Worm (Caenorhabditis elegans) whole organism, L4 larva: ENCODE data around the gene pges-2.
A peak's percentile ranks its signal among the peaks of the same experiment; 100 is the strongest.

Experiments used
- D1046.2 ChIP-seq: fragments of 200-800 bp; sonication (Bioruptor generic); IDR thresholded peaks from 2 replicates; pipeline ENCODE4 v1.3.6; 2022; ENCODE audit warnings: missing genetic modification characterization, missing compliant biosample characterization
- F10B5.3 ChIP-seq: sonication (generic microtip); optimal IDR thresholded peaks from 2 replicates; lab custom pipeline; 2016; ENCODE audit warnings: mild to moderate bottlenecking, missing genetic modification characterization, missing compliant biosample characterization
- F37D6.2 ChIP-seq: sonication (generic microtip); optimal IDR thresholded peaks from 2 replicates; lab custom pipeline; 2016; ENCODE audit warnings: mild to moderate bottlenecking, missing genetic modification characterization, missing compliant biosample characterization
- T20F7.1 ChIP-seq: fragments of 200-800 bp; sonication (Bioruptor generic); optimal IDR thresholded peaks from 2 replicates; lab custom pipeline; 2018; ENCODE audit warnings: mild to moderate bottlenecking, missing genetic modification characterization, missing compliant biosample characterization
- aha-1 ChIP-seq: fragments of 150-350 bp; peaks from one replicate; lab custom pipeline; 2014; ENCODE audit warnings: missing biosample characterization, missing genetic modification characterization
- aly-2 ChIP-seq: sonication (generic microtip); optimal IDR thresholded peaks from 2 replicates; lab custom pipeline; 2018; ENCODE audit warnings: missing biosample characterization, missing genetic modification characterization
- ceh-20 ChIP-seq: fragments of 200-800 bp; sonication (Bioruptor generic); IDR thresholded peaks from 2 replicates; pipeline ENCODE4 v1.3.6; 2022; ENCODE audit warnings: missing genetic modification reagents, missing genetic modification characterization, missing compliant biosample characterization
- ceh-28 ChIP-seq: fragments of 150-350 bp; optimal IDR thresholded peaks from 2 replicates; lab custom pipeline; 2014; ENCODE audit warnings: missing biosample characterization, missing genetic modification reagents, missing genetic modification characterization
- cey-2 ChIP-seq: sonication (generic microtip); optimal IDR thresholded peaks from 3 replicates; lab custom pipeline; 2017; ENCODE audit warnings: missing genetic modification characterization, mild to moderate bottlenecking, missing compliant biosample characterization, antibody characterized with exemption, borderline replicate concordance; ENCODE audit not compliant: insufficient read depth
- ctbp-1 ChIP-seq: fragments of 200-800 bp; sonication (Bioruptor generic); IDR thresholded peaks from 2 replicates; pipeline ENCODE4 v1.3.6; 2022; ENCODE audit warnings: missing genetic modification reagents, missing genetic modification characterization, missing compliant biosample characterization
- daf-12 ChIP-seq: fragments of 150-350 bp; optimal IDR thresholded peaks from 2 replicates; lab custom pipeline; 2014; ENCODE audit warnings: missing biosample characterization, missing genetic modification reagents, missing genetic modification characterization
- daf-16 ChIP-seq, 3 experiments: sonication (generic microtip); optimal IDR thresholded peaks; 2 replicates each; lab custom pipeline; 2016 to 2017; ENCODE audit warnings: missing genetic modification characterization in 3 of 3, missing genetic modification reagents in 3 of 3, mild to moderate bottlenecking in 2 of 3, missing compliant biosample characterization in 2 of 3, missing biosample characterization in 1 of 3, moderate library complexity in 1 of 3
- dmd-6 ChIP-seq: fragments of 200-800 bp; sonication (Bioruptor generic); IDR thresholded peaks from 2 replicates; pipeline ENCODE4 v1.3.6; 2022; ENCODE audit warnings: missing genetic modification reagents, missing genetic modification characterization, missing compliant biosample characterization
- dmd-9 ChIP-seq: fragments of 200-800 bp; sonication (Bioruptor generic); IDR thresholded peaks from 2 replicates; pipeline ENCODE4 v1.3.6; 2022; ENCODE audit warnings: missing genetic modification reagents, missing genetic modification characterization, missing compliant biosample characterization
- dve-1 ChIP-seq: sonication (generic microtip); optimal IDR thresholded peaks from 2 replicates; lab custom pipeline; 2017; ENCODE audit warnings: antibody characterized with exemption, mild to moderate bottlenecking, missing genetic modification characterization, missing compliant biosample characterization; ENCODE audit not compliant: insufficient read depth
- egl-27 ChIP-seq: sonication (generic microtip); optimal IDR thresholded peaks from 3 replicates; lab custom pipeline; 2017; ENCODE audit warnings: missing biosample characterization, missing genetic modification reagents, missing genetic modification characterization
- egl-43 ChIP-seq: fragments of 200-800 bp; sonication (Bioruptor generic); IDR thresholded peaks from 2 replicates; pipeline ENCODE4 v1.3.6; 2022; ENCODE audit warnings: missing genetic modification reagents, missing genetic modification characterization, missing compliant biosample characterization
- fkh-10 ChIP-seq: fragments of 150-350 bp; optimal IDR thresholded peaks from 2 replicates; lab custom pipeline; 2014; ENCODE audit warnings: missing biosample characterization, missing genetic modification reagents, missing genetic modification characterization
- hif-1 ChIP-seq, 2 experiments: sonication (generic microtip); optimal IDR thresholded peaks; 2 replicates each; lab custom pipeline; 2016 to 2017; ENCODE audit warnings: missing compliant biosample characterization in 2 of 2, missing genetic modification characterization in 2 of 2, missing genetic modification reagents in 2 of 2, missing genotype in 2 of 2, mild to moderate bottlenecking in 1 of 2
- hlh-11 ChIP-seq: fragments of 200-800 bp; sonication (Bioruptor generic); optimal IDR thresholded peaks from 2 replicates; lab custom pipeline; 2018; ENCODE audit warnings: mild to moderate bottlenecking, missing genetic modification characterization, missing compliant biosample characterization
- hmg-1.1 ChIP-seq: fragments of 200-800 bp; sonication (Bioruptor generic); IDR thresholded peaks from 2 replicates; pipeline ENCODE4 v1.3.6; 2022; ENCODE audit warnings: missing genetic modification reagents, missing genetic modification characterization, missing compliant biosample characterization
- lim-7 ChIP-seq: fragments of 200-800 bp; sonication (Bioruptor generic); IDR thresholded peaks from 2 replicates; pipeline ENCODE4 v1.3.6; 2022; ENCODE audit warnings: missing genetic modification characterization, missing compliant biosample characterization
- lin-1 ChIP-seq: fragments of 200-800 bp; sonication (Bioruptor generic); IDR thresholded peaks from 2 replicates; pipeline ENCODE4 v1.3.6; 2022; ENCODE audit warnings: missing genetic modification reagents, missing genetic modification characterization, missing compliant biosample characterization
- lin-13 ChIP-seq: fragments of 150-350 bp; optimal IDR thresholded peaks from 2 replicates; lab custom pipeline; 2014; ENCODE audit warnings: missing biosample characterization, missing genetic modification reagents, missing genetic modification characterization
- lsy-2 ChIP-seq, 2 experiments: fragments of 150-350 bp in 1 of 2; sonication (generic microtip) in 1 of 2; optimal IDR thresholded peaks; 2 replicates each; lab custom pipeline; 2014 to 2017; ENCODE audit warnings: missing biosample characterization in 2 of 2, missing genetic modification characterization in 2 of 2
- madf-9 ChIP-seq: fragments of 200-800 bp; sonication (Bioruptor generic); conservative IDR thresholded peaks from 2 replicates; pipeline ENCODE4 v1.3.6; 2022; ENCODE audit warnings: missing genetic modification reagents, missing genetic modification characterization, missing compliant biosample characterization
- mdl-1 ChIP-seq, 2 experiments: fragments of 150-350 bp in 1 of 2; sonication (generic microtip) in 1 of 2; optimal IDR thresholded peaks; 2 replicates each; lab custom pipeline; 2014 to 2017; ENCODE audit warnings: missing biosample characterization in 2 of 2, missing genetic modification characterization in 2 of 2
- mep-1 ChIP-seq: fragments of 150-350 bp; sonication (generic microtip); optimal IDR thresholded peaks from 3 replicates; lab custom pipeline; 2014; ENCODE audit warnings: missing biosample characterization, missing genetic modification characterization
- mes-2 ChIP-seq: sonication (generic microtip); optimal IDR thresholded peaks from 2 replicates; lab custom pipeline; 2016; ENCODE audit warnings: missing genotype, mild to moderate bottlenecking, missing genetic modification characterization, missing compliant biosample characterization; ENCODE audit not compliant: poor library complexity, severe bottlenecking
- nhr-11 ChIP-seq: fragments of 150-350 bp; optimal IDR thresholded peaks from 2 replicates; lab custom pipeline; 2014; ENCODE audit warnings: missing biosample characterization, missing genetic modification characterization
- nhr-41 ChIP-seq: fragments of 200-800 bp; sonication (Bioruptor generic); IDR thresholded peaks from 2 replicates; pipeline ENCODE4 v1.3.6; 2022; ENCODE audit warnings: missing genetic modification reagents, missing genetic modification characterization, missing compliant biosample characterization
- nhr-48 ChIP-seq: sonication (generic microtip); optimal IDR thresholded peaks from 2 replicates; lab custom pipeline; 2016; ENCODE audit warnings: mild to moderate bottlenecking, missing genetic modification characterization, missing compliant biosample characterization
- nhr-76 ChIP-seq: fragments of 150-350 bp; optimal IDR thresholded peaks from 2 replicates; lab custom pipeline; 2014; ENCODE audit warnings: missing biosample characterization, missing genetic modification characterization
- pha-4 ChIP-seq, 2 experiments: fragments of 150-350 bp in 1 of 2; fragments of 200-800 bp in 1 of 2; sonication (Bioruptor generic) in 1 of 2; IDR thresholded peaks in 1 of 2; optimal IDR thresholded peaks in 1 of 2; 2 replicates each; pipeline versions ENCODE4 v1.3.6 to Lab custom; 2014 to 2022; ENCODE audit warnings: missing genetic modification characterization in 2 of 2, missing genetic modification reagents in 2 of 2, missing biosample characterization in 1 of 2, missing compliant biosample characterization in 1 of 2
- php-3 ChIP-seq: fragments of 200-800 bp; sonication (Bioruptor generic); IDR thresholded peaks from 2 replicates; pipeline ENCODE4 v1.3.6; 2022; ENCODE audit warnings: missing genetic modification reagents, missing genetic modification characterization, missing compliant biosample characterization
- rbr-2 ChIP-seq: sonication (generic microtip); optimal IDR thresholded peaks from 2 replicates; lab custom pipeline; 2016; ENCODE audit warnings: missing genotype, missing genetic modification characterization, missing compliant biosample characterization
- set-16 ChIP-seq: fragments of 200-800 bp; sonication (Bioruptor generic); IDR thresholded peaks from 2 replicates; pipeline ENCODE4 v1.3.6; 2022; ENCODE audit warnings: missing genetic modification reagents, missing genetic modification characterization, missing compliant biosample characterization
- snpc-4 ChIP-seq: fragments of 150-350 bp; optimal IDR thresholded peaks from 2 replicates; lab custom pipeline; 2014; ENCODE audit warnings: missing biosample characterization, missing genetic modification characterization
- tra-1 ChIP-seq: fragments of 200-800 bp; sonication (Bioruptor generic); IDR thresholded peaks from 2 replicates; pipeline ENCODE4 v1.3.6; 2022; ENCODE audit warnings: missing genetic modification reagents, missing genetic modification characterization, missing compliant biosample characterization
- unc-130 ChIP-seq: sonication (generic microtip); optimal IDR thresholded peaks from 2 replicates; lab custom pipeline; 2016; ENCODE audit warnings: missing genetic modification reagents, missing genetic modification characterization, missing compliant biosample characterization
- unc-62 ChIP-seq, 3 experiments: fragments of 150-350 bp in 1 of 3; sonication (generic microtip); optimal IDR thresholded peaks in 2 of 3; peaks in 1 of 3; 1 replicate in 1 of 3; 2 replicates in 2 of 3; lab custom pipeline; 2014 to 2017; ENCODE audit warnings: missing biosample characterization in 3 of 3, missing genetic modification characterization in 3 of 3, missing genetic modification reagents in 3 of 3, missing genotype in 1 of 3
- zip-11 ChIP-seq: fragments of 200-800 bp; sonication (Bioruptor generic); IDR thresholded peaks from 2 replicates; pipeline ENCODE4 v1.3.6; 2022; ENCODE audit warnings: missing genetic modification characterization, missing compliant biosample characterization
- ztf-11 ChIP-seq: fragments of 150-350 bp; optimal IDR thresholded peaks from 2 replicates; lab custom pipeline; 2014; ENCODE audit warnings: missing biosample characterization, missing genetic modification characterization

pges-2 gene

DNA sequence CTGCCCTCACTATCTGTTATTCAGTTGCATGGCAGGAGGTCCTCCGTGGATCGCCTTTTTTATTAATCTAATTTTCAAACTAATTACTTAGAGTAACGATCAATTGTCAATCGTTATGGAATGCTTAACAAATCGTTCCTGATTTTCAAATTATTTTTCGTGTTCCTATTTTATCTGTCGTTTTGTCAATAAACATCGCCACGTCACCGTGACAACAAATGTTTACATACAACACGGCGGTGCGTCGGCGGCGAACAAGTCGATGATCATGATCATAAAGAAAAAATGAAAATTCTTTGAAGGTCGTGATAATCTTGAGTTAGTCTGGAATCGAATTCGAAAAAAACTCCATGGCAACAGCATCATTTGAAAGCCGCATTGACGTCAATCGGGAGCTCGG is 22.1 kb downstream of the pges-2 start:
- no peak for TF ChIP-seq pha-4 (GFP tag; IDR thresholded peaks at IDR 0.05; lab: Robert Waterston, UW)
- TF ChIP-seq pha-4 (tag; optimal IDR thresholded peaks at IDR 0.05; lab: Kevin White, UChicago), result peak; percentile 56
- no peak for TF ChIP-seq aly-2 (tag; lab: Kevin White, UChicago)
- TF ChIP-seq aha-1 (tag; lab: Kevin White, UChicago), result peak; percentile 25

DNA sequence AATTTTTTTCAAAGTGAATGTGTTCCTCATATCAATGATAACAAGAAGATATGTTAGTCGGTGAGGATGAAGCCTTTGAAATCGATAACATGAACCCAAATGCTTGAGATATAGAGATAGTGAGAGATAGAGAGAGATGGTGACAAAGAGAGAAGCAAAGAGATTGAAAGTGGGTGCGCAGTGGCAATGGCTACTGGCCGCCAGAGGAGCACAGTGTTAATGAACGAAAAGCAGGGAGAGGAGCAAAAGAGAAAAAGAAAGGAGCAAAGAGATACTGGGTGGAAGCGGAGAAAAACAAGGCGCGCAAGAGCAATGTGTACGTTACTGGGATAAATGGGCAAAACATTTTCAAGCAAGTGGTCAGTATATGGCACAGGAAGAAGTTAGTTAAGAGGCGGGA is 23.0 kb downstream of the pges-2 start:
- TF ChIP-seq fkh-10 (GFP tag; lab: Kevin White, UChicago) (peak; percentile 39), rbr-2 (tag; lab: Kevin White, UChicago) (peak; percentile 55), mep-1 (peak; percentile 47), ceh-28 (peak; percentile 15), aha-1 (tag; lab: Kevin White, UChicago) (peak; percentile 29), hlh-11 (tag; lab: Kevin White, UChicago) (peak; percentile 15), set-16 (GFP tag; lab: Robert Waterston, UW) (peak; percentile 13; the same call in 1 of the 2 replicates), lsy-2 (tag; optimal IDR thresholded peaks at IDR 0.05; lab: Kevin White, UChicago) (peak in 1 of 2 experiments; percentile 24), php-3 (GFP tag; lab: Robert Waterston, UW) (no peak), daf-16 (GFP tag; optimal IDR thresholded peaks at IDR 0.05; lab: Kevin White, UChicago) (peak in 1 of 2 experiments; percentile 24), daf-16 (tag; optimal IDR thresholded peaks at IDR 0.05; lab: Kevin White, UChicago) (no peak), ceh-20 (GFP tag; lab: Robert Waterston, UW) (no peak), ctbp-1 (GFP tag; lab: Robert Waterston, UW) (0 out of 2 replicates have a peak, but pooled peaks have one; percentile 61), hmg-1.1 (GFP tag; lab: Robert Waterston, UW) (peak; percentile 55), cey-2 (tag; lab: Kevin White, UChicago) (no peak)

- TF ChIP-seq hmg-1.1 (GFP tag; lab: Robert Waterston, UW), result no peak; the same call in 1 of the 2 replicates
- peak; percentile 47; the same call in 1 of the 2 replicates for TF ChIP-seq tra-1 (GFP tag; lab: Robert Waterston, UW)
- TF ChIP-seq ctbp-1 (GFP tag; lab: Robert Waterston, UW), result no peak
- peak; percentile 79 for TF ChIP-seq dmd-6 (GFP tag; lab: Robert Waterston, UW)
- TF ChIP-seq nhr-41 (GFP tag; lab: Robert Waterston, UW), result no peak
- no peak for TF ChIP-seq daf-12
- peak; percentile 86 for TF ChIP-seq hlh-11 (tag; lab: Kevin White, UChicago)
- no peak for TF ChIP-seq lim-7 (GFP tag; lab: Robert Waterston, UW)
- TF ChIP-seq T20F7.1 (GFP tag; lab: Kevin White, UChicago), result peak; percentile 51
- TF ChIP-seq mep-1, result peak; percentile 72
- no peak for TF ChIP-seq unc-130 (GFP tag; lab: Kevin White, UChicago)
- no peak for TF ChIP-seq F37D6.2
- no peak for TF ChIP-seq rbr-2 (tag; lab: Kevin White, UChicago)
- TF ChIP-seq lsy-2 (tag; optimal IDR thresholded peaks at IDR 0.05; lab: Kevin White, UChicago), result peak; percentile 18 to 51
- no peak for TF ChIP-seq set-16 (GFP tag; lab: Robert Waterston, UW)
- peak; percentile 47 for TF ChIP-seq nhr-48 (tag; lab: Kevin White, UChicago)
- TF ChIP-seq D1046.2 (GFP tag; lab: Robert Waterston, UW), result no peak
- peak; percentile 32 for TF ChIP-seq mes-2 (tag; lab: Kevin White, UChicago)
- TF ChIP-seq dve-1 (tag; lab: Kevin White, UChicago), result peak; percentile 88
- TF ChIP-seq nhr-11, result peak; percentile 94
- TF ChIP-seq snpc-4 (tag; lab: Kevin White, UChicago), result no peak
- peak in 1 of 2 experiments; percentile 33 for TF ChIP-seq mdl-1 (tag; optimal IDR thresholded peaks at IDR 0.05; lab: Kevin White, UChicago)
- TF ChIP-seq dmd-9 (GFP tag; lab: Robert Waterston, UW), result no peak
- peak in 1 of 2 experiments; percentile 28 for TF ChIP-seq hif-1 (tag; optimal IDR thresholded peaks at IDR 0.05; lab: Kevin White, UChicago)
- no peak for TF ChIP-seq zip-11 (GFP tag; lab: Robert Waterston, UW)
- no peak for TF ChIP-seq F10B5.3 (tag; lab: Kevin White, UChicago)
- TF ChIP-seq egl-27, result no peak
- TF ChIP-seq nhr-76 (tag; lab: Kevin White, UChicago), result no peak
- TF ChIP-seq unc-62 (GFP tag; optimal IDR thresholded peaks at IDR 0.05 in 1 of 2; lab: Kevin White, UChicago), result peak in 1 of 2 experiments; percentile 99
- TF ChIP-seq unc-62 (tag; optimal IDR thresholded peaks at IDR 0.05; lab: Kevin White, UChicago), result no peak
- TF ChIP-seq lin-1, result 0 out of 2 replicates have a peak, but pooled peaks have one; percentile 46
- TF ChIP-seq egl-43 (GFP tag; lab: Robert Waterston, UW), result 0 out of 2 replicates have a peak, but pooled peaks have one; percentile 2
- no peak for TF ChIP-seq madf-9 (GFP tag; lab: Robert Waterston, UW)
- no peak for TF ChIP-seq daf-16 (GFP tag; optimal IDR thresholded peaks at IDR 0.05; lab: Kevin White, UChicago)
- peak; percentile 52 for TF ChIP-seq daf-16 (tag; optimal IDR thresholded peaks at IDR 0.05; lab: Kevin White, UChicago)
- TF ChIP-seq lin-13 (GFP tag; lab: Kevin White, UChicago), result peak; percentile 32
- TF ChIP-seq ztf-11, result no peak
These were observed 25.3 kb downstream of the pges-2 start for ce11 chrIV:10342361-10342706.
